Fruit fly (Drosophila melanogaster) whole organism: ENCODE data around the gene CG1090.

ENCODE experiments used
- CG8478 ChIP-seq: fragments of >200 bp; optimal IDR thresholded peaks from 2 replicates; lab custom pipeline; 2018; ENCODE audit warnings: inconsistent platforms
- Dll ChIP-seq: fragments of >200 bp; optimal IDR thresholded peaks from 2 replicates; lab custom pipeline; 2017
- EcR ChIP-seq, 2 experiments: fragments of >200 bp; optimal IDR thresholded peaks; 2 replicates each; lab custom pipeline; 2017; ENCODE audit warnings: missing biosample characterization in 2 of 2, missing genetic modification characterization in 2 of 2, missing genetic modification reagents in 2 of 2
- pan ChIP-seq: fragments of >200 bp; optimal IDR thresholded peaks from 2 replicates; lab custom pipeline; 2017
- psq ChIP-seq: fragments of >200 bp; optimal IDR thresholded peaks from 2 replicates; lab custom pipeline; 2017
- usp ChIP-seq: fragments of >200 bp; optimal IDR thresholded peaks from 2 replicates; lab custom pipeline; 2017; ENCODE audit warnings: missing biosample characterization, missing genetic modification characterization, mixed read lengths

Gene CG1090

DNA sequence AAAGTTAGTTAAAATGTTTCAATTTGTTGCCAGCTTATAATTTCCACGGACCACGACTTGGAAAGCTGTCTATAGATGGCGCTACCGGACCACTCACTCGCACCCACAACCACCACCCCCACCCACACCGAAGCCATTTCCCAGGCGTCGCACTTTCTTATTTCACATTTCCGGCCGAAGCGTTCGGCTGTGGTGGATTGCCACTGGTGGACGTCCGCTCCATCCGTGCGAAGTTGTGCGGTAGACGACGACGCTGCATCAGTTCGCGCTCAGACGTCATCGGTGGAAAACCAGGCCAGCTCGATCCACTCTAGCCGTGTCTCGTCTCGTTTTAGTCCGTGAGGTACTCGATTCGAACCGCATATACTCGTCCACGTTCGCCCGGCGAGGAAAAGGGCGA lies at the start of gene CG1090:
CG1090 (plus strand) TSS at position 259 of the 400 bp plus-strand sequence.
- TF ChIP-seq pan (lab: Kevin White, UChicago) (no peak), usp (GFP tag; lab: Kevin White, UChicago) (no peak), psq (lab: Kevin White, UChicago) (no peak), CG8478 (no peak), EcR (GFP tag; optimal IDR thresholded peaks at IDR 0.05; lab: Kevin White, UChicago) (no peak), Dll (lab: Kevin White, UChicago) (no peak)

DNA sequence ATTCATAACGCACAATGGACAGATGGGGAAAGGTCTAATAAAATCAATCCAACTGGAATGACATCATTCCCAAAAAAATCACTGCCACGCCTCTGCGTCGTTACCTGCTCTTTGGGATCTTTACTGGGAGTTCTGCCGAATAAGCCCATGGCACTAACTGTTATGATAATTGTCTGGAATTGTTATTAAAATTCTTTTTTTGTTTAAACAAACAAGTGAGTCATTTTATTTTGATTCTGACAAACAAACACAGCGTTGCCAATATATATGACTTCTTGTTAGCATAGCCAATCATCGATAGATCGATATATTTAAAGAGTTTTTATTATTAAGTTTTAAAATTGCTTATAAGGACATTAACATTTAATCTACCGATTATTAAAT lies 49.0 kb upstream of the CG1090 start, which contains the start of gene Vps24:
Vps24 (minus strand) TSS at position 265 of the 384 bp plus-strand sequence.
- TF ChIP-seq CG8478 (no peak), Dll (lab: Kevin White, UChicago) (no peak)

DNA sequence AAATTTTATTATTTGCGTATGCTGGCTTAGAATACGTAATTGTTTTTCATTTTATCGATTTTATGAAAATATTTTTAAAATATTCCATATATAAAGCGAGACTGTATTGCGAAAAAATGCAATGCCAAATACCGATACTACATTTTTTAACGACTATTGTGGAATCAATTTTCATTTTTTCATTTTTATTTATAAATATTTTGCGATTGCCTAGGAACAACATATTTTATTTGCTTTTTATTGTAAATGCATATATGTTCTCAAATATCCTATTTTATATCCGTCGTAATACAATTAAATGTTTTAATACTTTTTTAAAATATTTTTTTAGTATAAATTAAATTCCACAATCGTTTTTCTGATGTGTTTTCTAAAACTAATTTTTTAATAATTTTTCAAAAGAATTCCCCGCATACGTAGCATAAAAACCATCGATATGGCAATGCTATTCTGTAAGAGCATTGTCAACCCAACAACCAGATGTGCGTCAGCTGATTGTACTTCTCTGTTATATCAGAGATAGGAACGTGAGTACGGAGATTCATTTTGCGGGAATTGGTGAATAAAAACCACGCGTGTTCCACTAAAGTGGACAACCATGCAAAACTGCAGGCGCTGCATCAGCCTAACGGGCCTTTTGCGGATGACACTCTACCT lies 48.5 kb upstream of the CG1090 start, which contains the start of gene Suv3:
Suv3 (plus strand) TSS at position 489 of the 657 bp plus-strand sequence.
- TF ChIP-seq psq (lab: Kevin White, UChicago) (no peak), Dll (lab: Kevin White, UChicago) (no peak), CG8478 (no peak), EcR (GFP tag; optimal IDR thresholded peaks at IDR 0.05; lab: Kevin White, UChicago) (no peak), usp (GFP tag; lab: Kevin White, UChicago) (no peak), pan (lab: Kevin White, UChicago) (no peak)

DNA sequence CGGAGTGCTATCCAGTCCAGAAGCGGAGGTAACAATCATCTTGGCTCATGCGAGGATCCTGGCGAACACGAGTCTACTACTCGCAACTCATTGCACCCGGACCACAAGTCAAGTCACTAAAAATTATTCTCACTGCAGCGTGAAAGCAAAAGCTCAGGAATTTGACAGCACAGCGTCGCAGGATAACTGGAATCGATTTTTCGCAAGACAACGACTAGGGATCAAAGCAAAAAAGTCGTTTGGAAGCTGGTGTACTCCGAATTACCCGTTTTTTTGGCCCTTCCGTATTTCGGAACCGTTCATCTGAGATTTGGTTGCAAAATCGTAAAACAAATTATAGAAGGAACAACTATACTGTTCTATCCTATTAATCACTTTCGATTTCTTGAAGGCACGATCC lies 41.1 kb upstream of the CG1090 start:
- TF ChIP-seq CG8478: no peak
- no peak for TF ChIP-seq usp (GFP tag; lab: Kevin White, UChicago)
- TF ChIP-seq psq (lab: Kevin White, UChicago): no peak

DNA sequence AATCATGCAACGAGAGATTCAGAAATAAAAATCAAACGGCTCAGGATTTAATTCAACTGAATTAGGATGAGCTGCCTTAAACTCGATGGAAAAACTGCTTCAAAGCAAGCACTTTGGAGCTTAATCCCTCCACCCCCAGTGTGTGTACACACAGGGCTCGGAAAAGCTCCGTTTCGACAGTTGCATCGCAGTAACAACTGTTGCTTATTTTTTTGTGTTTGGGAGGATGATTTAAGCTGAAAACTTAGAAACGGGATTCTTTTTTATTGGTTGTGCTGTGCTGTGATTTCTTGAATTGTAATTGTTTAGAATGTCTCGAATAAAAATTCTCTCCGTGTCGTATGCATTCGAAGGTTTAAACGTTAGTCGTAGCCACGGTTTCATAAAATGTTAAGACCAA lies 40.7 kb upstream of the CG1090 start, which contains the start of gene Syt14:
Syt14 (minus strand) TSS at position 71 of the 400 bp plus-strand sequence.
- TF ChIP-seq Dll (lab: Kevin White, UChicago) (no peak), CG8478 (no peak), usp (GFP tag; lab: Kevin White, UChicago) (no peak), EcR (GFP tag; optimal IDR thresholded peaks at IDR 0.05; lab: Kevin White, UChicago) (no peak), psq (lab: Kevin White, UChicago) (no peak), pan (lab: Kevin White, UChicago) (no peak)

DNA sequence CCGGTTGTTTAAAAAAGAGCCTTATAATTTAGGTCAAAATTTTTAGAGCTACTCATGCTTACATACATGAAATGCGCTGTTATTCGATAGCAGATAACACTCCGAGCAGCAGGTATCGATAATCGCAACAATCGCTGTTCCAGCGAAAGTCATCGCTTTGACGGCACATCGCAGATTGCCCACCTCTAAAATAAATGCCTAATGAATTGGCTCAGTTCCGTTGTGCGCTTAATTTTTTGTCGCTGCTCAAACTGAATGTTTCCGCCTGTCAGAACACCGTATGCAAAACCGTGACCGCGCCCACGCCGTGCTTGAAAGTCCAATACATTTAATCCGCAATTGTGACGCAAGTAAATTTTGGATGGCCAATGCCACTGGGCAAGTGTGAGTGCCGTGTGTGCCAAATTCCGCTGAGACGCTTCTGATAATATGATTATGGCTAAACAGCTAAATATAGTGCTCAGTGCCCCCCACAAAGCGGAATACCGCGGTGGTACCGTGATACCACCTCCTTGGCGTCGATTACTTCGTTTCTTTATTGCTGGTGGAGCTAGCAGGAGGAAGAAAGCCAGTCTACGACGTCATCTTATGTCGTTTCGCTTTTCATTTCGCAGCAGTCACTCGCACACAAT lies 40.1 kb upstream of the CG1090 start, which contains the start of gene CG9795:
CG9795 (plus strand) TSS at position 177 of the 632 bp plus-strand sequence.
- TF ChIP-seq Dll (lab: Kevin White, UChicago) (no peak), EcR (GFP tag; optimal IDR thresholded peaks at IDR 0.05; lab: Kevin White, UChicago) (no peak), CG8478 (no peak), psq (lab: Kevin White, UChicago) (no peak), pan (lab: Kevin White, UChicago) (no peak), usp (GFP tag; lab: Kevin White, UChicago) (no peak)

DNA sequence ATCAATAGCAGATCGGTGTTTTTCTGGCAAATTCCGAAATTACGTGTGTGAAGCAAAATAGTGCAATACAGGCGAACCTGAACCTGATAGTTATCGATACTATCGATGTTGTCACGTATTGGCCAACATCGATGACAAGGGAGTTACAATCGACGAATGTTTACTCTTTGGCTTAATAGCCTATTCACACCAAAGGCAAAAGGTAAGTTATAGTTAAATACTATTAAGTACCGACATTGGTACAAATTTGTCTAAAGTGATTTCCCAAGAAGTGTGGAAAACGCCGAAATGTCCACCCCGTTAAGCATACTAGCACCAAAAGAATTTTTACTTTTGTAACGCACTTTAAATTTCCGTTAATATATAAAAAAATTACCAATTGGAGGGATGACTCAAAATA lies 25.7 kb upstream of the CG1090 start, which contains the start of gene CG9776:
CG9776 (minus strand) TSS at position 108 of the 400 bp plus-strand sequence.
- TF ChIP-seq pan (lab: Kevin White, UChicago) (no peak), Dll (lab: Kevin White, UChicago) (no peak), usp (GFP tag; lab: Kevin White, UChicago) (no peak), EcR (GFP tag; optimal IDR thresholded peaks at IDR 0.05; lab: Kevin White, UChicago) (no peak), psq (lab: Kevin White, UChicago) (no peak), CG8478 (no peak)

DNA sequence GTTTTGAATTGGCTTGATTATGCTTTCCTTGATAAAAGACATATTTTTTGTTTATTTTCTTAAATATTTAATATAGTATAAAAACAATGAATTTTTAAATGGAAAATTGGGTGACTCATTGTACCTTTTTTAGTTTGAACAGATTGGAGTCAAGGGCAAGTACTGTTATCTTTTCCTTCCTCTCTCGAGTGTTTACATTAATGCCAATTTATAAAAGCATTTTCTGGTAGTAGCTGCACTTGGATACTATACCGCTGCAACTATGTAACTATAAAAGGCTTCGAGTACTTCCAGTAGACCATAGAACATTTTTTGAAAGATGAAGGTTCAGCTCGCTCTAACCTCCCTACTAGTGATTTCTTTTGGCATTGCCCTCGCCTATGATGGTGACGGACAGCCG lies 24.9 kb upstream of the CG1090 start, which contains the start of gene CG14645:
CG14645 (plus strand) TSS at position 301 of the 400 bp plus-strand sequence.
- no peak for TF ChIP-seq CG8478
- no peak for TF ChIP-seq Dll (lab: Kevin White, UChicago)
- no peak for TF ChIP-seq psq (lab: Kevin White, UChicago)
- TF ChIP-seq EcR (GFP tag; optimal IDR thresholded peaks at IDR 0.05; lab: Kevin White, UChicago): no peak
- no peak for TF ChIP-seq usp (GFP tag; lab: Kevin White, UChicago)
- TF ChIP-seq pan (lab: Kevin White, UChicago): no peak

DNA sequence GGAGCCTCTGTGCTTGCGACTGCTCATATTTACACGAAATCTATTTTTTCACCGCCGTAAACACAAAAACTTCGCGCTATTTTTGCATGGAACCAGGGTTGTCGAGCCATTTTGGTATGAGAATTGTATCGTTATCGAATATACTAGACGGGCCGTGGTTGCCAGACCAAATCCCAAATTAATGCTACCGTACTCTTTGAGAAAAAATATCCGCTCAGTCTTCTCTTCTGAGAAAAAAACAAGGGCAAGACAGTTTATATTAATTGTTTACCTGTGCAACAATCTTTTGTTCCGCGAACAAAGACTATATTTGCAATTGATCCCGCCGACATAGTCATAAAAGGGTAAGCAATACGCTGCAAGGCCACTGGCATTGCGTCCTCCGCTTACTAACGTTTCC lies 22.1 kb upstream of the CG1090 start, which contains the start of the genes Skp2 and CG1103:
Skp2 (minus strand) TSS at position 95 of the 400 bp plus-strand sequence.
CG1103 (plus strand) TSS at position 176 of the 400 bp plus-strand sequence.
- no peak for TF ChIP-seq EcR (GFP tag; optimal IDR thresholded peaks at IDR 0.05; lab: Kevin White, UChicago)
- TF ChIP-seq usp (GFP tag; lab: Kevin White, UChicago): no peak
- TF ChIP-seq psq (lab: Kevin White, UChicago): no peak
- no peak for TF ChIP-seq CG8478
- TF ChIP-seq pan (lab: Kevin White, UChicago): no peak
- no peak for TF ChIP-seq Dll (lab: Kevin White, UChicago)

DNA sequence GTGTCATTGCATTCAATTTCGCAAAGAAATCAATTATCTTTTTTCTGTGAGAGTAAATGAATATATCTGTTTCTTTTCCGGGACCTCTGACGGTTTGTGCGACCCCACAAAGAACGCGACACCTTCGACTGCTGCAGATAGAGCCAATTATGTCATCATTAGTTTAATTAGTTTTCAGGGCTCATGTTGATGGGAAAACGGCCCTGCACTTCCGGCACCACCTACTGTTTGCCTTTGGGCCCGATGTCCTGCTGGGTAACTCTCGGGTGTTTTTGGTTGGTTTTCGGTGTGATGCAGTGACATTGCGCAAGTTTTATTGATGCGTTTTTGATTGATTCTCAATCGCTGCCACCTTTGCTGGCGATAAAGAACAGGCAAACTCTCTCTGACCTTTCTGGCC lies 19.5 kb upstream of the CG1090 start:
- no peak for TF ChIP-seq Dll (lab: Kevin White, UChicago)
- TF ChIP-seq EcR (GFP tag; optimal IDR thresholded peaks at IDR 0.05; lab: Kevin White, UChicago): no peak
- TF ChIP-seq CG8478: no peak
- TF ChIP-seq usp (GFP tag; lab: Kevin White, UChicago): no peak
- no peak for TF ChIP-seq psq (lab: Kevin White, UChicago)
- no peak for TF ChIP-seq pan (lab: Kevin White, UChicago)

DNA sequence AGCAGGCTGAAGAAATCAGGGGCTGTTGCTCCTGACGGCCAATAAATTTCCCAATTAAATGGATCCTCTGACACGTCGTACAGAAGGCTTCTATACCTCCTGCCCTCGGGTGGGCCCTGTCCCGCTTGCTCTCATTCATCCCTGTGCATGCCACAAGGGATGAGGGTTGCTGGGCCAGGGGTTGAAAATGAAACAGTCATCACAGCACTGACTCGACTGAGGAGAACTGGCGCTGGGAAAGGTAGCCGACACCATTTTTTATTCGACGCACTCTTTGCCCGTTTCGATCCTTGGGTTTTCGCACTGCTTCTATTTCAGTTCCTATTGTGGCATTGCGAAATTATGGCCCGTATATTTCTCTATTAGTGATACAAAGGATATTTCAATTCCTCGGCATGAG lies 18.5 kb upstream of the CG1090 start:
- TF ChIP-seq CG8478 (no peak), EcR (GFP tag; optimal IDR thresholded peaks at IDR 0.05; lab: Kevin White, UChicago) (no peak), Dll (lab: Kevin White, UChicago) (no peak), psq (lab: Kevin White, UChicago) (no peak), usp (GFP tag; lab: Kevin White, UChicago) (no peak), pan (lab: Kevin White, UChicago) (no peak)
